Fruit fly (Drosophila melanogaster): ENCODE results near the gene CG9547.
A peak's percentile ranks its signal among the peaks of the same experiment; 100 is the strongest.

The CG9547 gene

DNA sequence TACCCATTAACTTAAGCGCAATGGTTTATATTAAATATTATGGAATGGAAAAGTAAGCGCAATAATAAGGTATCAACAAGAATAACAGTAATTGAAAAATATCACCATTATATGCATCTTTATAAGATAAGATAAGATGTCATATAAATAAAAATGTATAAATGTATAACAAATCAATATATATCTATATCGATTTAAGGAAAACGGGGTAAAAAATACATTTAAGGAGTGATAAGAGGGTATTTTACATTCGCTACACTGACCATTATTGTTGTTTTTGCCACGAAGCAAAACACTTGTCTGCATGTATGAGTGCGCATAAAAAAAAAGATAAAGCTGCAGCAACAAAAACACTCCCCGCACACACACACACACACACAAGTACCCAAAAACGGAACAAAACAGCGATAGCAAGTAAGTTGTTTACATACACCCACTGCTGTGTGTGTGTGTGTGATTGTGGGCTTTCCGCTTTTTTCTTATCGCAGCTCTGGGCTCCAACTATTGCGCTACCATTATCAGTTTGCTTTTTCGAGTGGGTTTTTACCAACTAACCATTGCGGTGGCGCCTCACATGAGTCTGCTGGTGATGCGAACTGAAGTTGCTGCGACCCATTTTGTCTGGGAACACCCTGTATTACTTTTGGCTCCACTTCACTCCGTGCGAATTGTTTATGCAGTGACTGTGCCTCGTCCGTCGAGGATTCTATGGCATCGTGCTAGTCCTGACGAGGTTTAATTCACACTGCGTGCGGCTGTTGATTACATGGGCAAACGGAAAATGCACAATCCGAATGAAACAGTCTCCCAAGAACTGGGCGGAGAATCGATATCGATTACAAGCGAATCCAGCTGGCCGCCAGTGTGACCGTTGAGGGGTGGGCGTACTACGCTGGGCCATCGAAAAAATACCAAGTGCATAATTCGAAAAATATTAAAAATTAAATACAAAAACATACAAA lies 21.0 kb downstream of the CG9547 start, which contains the start of gene mmy (continued):
- TF ChIP-seq cato (GFP tag; optimal IDR thresholded peaks at IDR 0.05; ENCODE audit: borderline replicate concordance): no peak
- peak; percentile 26; the same call in 1 of the 2 replicates for TF ChIP-seq Ravus (GFP tag; IDR thresholded peaks at IDR 0.05)
- TF ChIP-seq CG9932 (GFP tag; IDR thresholded peaks at IDR 0.05): peak; percentile 5; the same call in 1 of the 2 replicates
- peak; percentile 70 for TF ChIP-seq dysf (GFP tag; IDR thresholded peaks at IDR 0.05)
- TF ChIP-seq vnd (GFP tag; IDR thresholded peaks at IDR 0.05; ENCODE audit: partially characterized antibody): 0 out of 3 replicates have a peak, but pooled peaks have one; percentile 49
- no peak for TF ChIP-seq CG17802 (tag; optimal IDR thresholded peaks at IDR 0.05)
- TF ChIP-seq CG7928 (GFP tag; optimal IDR thresholded peaks at IDR 0.05): peak; percentile 23
- TF ChIP-seq CHES-1-like (GFP tag; optimal IDR thresholded peaks at IDR 0.05): peak; percentile 79
- TF ChIP-seq CG9817 (tag; optimal IDR thresholded peaks at IDR 0.05): peak; percentile 6
- no peak for TF ChIP-seq Lim3 (GFP tag; IDR thresholded peaks at IDR 0.05)
- peak; percentile 71 for TF ChIP-seq Oli (tag; optimal IDR thresholded peaks at IDR 0.05)
- peak; percentile 71 for TF ChIP-seq Jarid2 (GFP tag; optimal IDR thresholded peaks at IDR 0.05)
- peak; percentile 53 for TF ChIP-seq Mes4 (GFP tag; optimal IDR thresholded peaks at IDR 0.05)
- TF ChIP-seq HmgZ (tag; optimal IDR thresholded peaks at IDR 0.05): peak; percentile 12
- peak in 1 of 2 experiments; percentile 12 for TF ChIP-seq Eip74EF (GFP tag; optimal IDR thresholded peaks at IDR 0.05)
- TF ChIP-seq br (optimal IDR thresholded peaks at IDR 0.05): no peak
- TF ChIP-seq Abd-B (GFP tag; optimal IDR thresholded peaks at IDR 0.05): peak; percentile 33
- TF ChIP-seq CG5180 (GFP tag; optimal IDR thresholded peaks at IDR 0.05): no peak
- peak; percentile 78 for TF ChIP-seq CG11504 (tag; optimal IDR thresholded peaks at IDR 0.05)
- no peak for TF ChIP-seq CG11723 (GFP tag; optimal IDR thresholded peaks at IDR 0.05)
- TF ChIP-seq Bdp1 (GFP tag; optimal IDR thresholded peaks at IDR 0.05): peak; percentile 41
- no peak for TF ChIP-seq CG8478 (optimal IDR thresholded peaks at IDR 0.05)
- peak; percentile 73 for TF ChIP-seq PHDP (tag; optimal IDR thresholded peaks at IDR 0.05)
- TF ChIP-seq cwo (GFP tag; optimal IDR thresholded peaks at IDR 0.05): peak; percentile 26
- TF ChIP-seq dan (GFP tag; IDR thresholded peaks at IDR 0.05): no peak
- TF ChIP-seq nmo (GFP tag; optimal IDR thresholded peaks at IDR 0.05): peak; percentile 78
- TF ChIP-seq CG6765 (GFP tag; optimal IDR thresholded peaks at IDR 0.05): peak; percentile 47
- TF ChIP-seq Chrac-16 (GFP tag; optimal IDR thresholded peaks at IDR 0.05): no peak
- TF ChIP-seq chif (GFP tag; optimal IDR thresholded peaks at IDR 0.05): no peak
- no peak for TF ChIP-seq eve (GFP tag; optimal IDR thresholded peaks at IDR 0.05)
- no peak for TF ChIP-seq trh (GFP tag; optimal IDR thresholded peaks at IDR 0.05)
- no peak for TF ChIP-seq CG31365 (tag; optimal IDR thresholded peaks at IDR 0.05)
- TF ChIP-seq GATAe (GFP tag; conservative IDR thresholded peaks at IDR 0.05): peak; percentile 91
- TF ChIP-seq sqz (GFP tag; optimal IDR thresholded peaks at IDR 0.05): peak; percentile 98
- TF ChIP-seq NC2β (GFP tag; optimal IDR thresholded peaks at IDR 0.05): peak; percentile 19
- TF ChIP-seq CG10979 (tag; optimal IDR thresholded peaks at IDR 0.05): peak; percentile 61
- no peak for TF ChIP-seq CG12942 (GFP tag; optimal IDR thresholded peaks at IDR 0.05)
- TF ChIP-seq Awh (GFP tag; IDR thresholded peaks at IDR 0.05): 0 out of 2 replicates have a peak, but pooled peaks have one; percentile 21
- peak; percentile 74 for TF ChIP-seq row (GFP tag; IDR thresholded peaks at IDR 0.05)
- no peak; the same call in 1 of the 2 replicates for TF ChIP-seq bbx (GFP tag; IDR thresholded peaks at IDR 0.05; ENCODE audit: partially characterized antibody)
- TF ChIP-seq seq (GFP tag; IDR thresholded peaks at IDR 0.05): peak; percentile 27; the same call in 1 of the 2 replicates
- TF ChIP-seq CG3995 (GFP tag; optimal IDR thresholded peaks at IDR 0.05): no peak
- TF ChIP-seq HLHmδ (GFP tag; optimal IDR thresholded peaks at IDR 0.05): peak; percentile 72
- TF ChIP-seq Neu2 (GFP tag; optimal IDR thresholded peaks at IDR 0.05; ENCODE audit: borderline replicate concordance): no peak
- TF ChIP-seq chm (GFP tag; IDR thresholded peaks at IDR 0.05): peak; percentile 72
- no peak for TF ChIP-seq H15 (GFP tag; IDR thresholded peaks at IDR 0.05)
- no peak for TF ChIP-seq CG1647 (GFP tag; optimal IDR thresholded peaks at IDR 0.05)
- no peak for TF ChIP-seq CG10462 (GFP tag; optimal IDR thresholded peaks at IDR 0.05)

Measured in whole organism, embryonic.